Worm (Caenorhabditis elegans) whole organism, young adult: Measurements from ENCODE around the gene nspc-20.

Experiments used
- T26A5.8 ChIP-seq: sonication (generic microtip); optimal IDR thresholded peaks from 2 replicates; lab custom pipeline; 2016; ENCODE audit warnings: missing genetic modification characterization, missing compliant biosample characterization
- ZK185.1 ChIP-seq: sonication (generic microtip); optimal IDR thresholded peaks from 2 replicates; lab custom pipeline; 2016; ENCODE audit warnings: mild to moderate bottlenecking, missing genetic modification characterization, missing compliant biosample characterization; ENCODE audit not compliant: poor library complexity, severe bottlenecking
- ceh-40 ChIP-seq: fragments of 200-800 bp; sonication (Bioruptor generic); IDR thresholded peaks from 2 replicates; pipeline ENCODE4 v1.3.6; 2022; ENCODE audit warnings: missing genetic modification characterization, missing compliant biosample characterization
- fkh-3 ChIP-seq: sonication (generic microtip); optimal IDR thresholded peaks from 2 replicates; lab custom pipeline; 2016; ENCODE audit warnings: mild to moderate bottlenecking, missing genetic modification characterization, missing compliant biosample characterization
- hmg-1.2 ChIP-seq: fragments of 200-800 bp; sonication (Bioruptor generic); IDR thresholded peaks from 2 replicates; pipeline ENCODE4 v1.3.6; 2022; ENCODE audit warnings: missing genetic modification reagents, missing genetic modification characterization, missing compliant biosample characterization
- ztf-18 ChIP-seq: sonication (generic microtip); optimal IDR thresholded peaks from 2 replicates; lab custom pipeline; 2016; ENCODE audit warnings: missing genotype, mild to moderate bottlenecking, missing genetic modification characterization, missing compliant biosample characterization

Gene nspc-20

ce11 chrX:14480248-14480647 is 49.8 kb downstream of the nspc-20 start, which contains the start of gene gfi-3 (continued):
- no peak for TF ChIP-seq T26A5.8 (tag; lab: Kevin White, UChicago)
- peak; percentile 65 for TF ChIP-seq ZK185.1
- peak; percentile 79 for TF ChIP-seq hmg-1.2
- TF ChIP-seq ceh-40, result no peak
- TF ChIP-seq fkh-3 (tag; lab: Kevin White, UChicago), result no peak
- TF ChIP-seq ztf-18 (tag; lab: Kevin White, UChicago), result peak; percentile 94
